Fruit fly (Drosophila melanogaster) whole organism, embryonic: ENCODE measurements around the gene CG14795.
A peak's percentile ranks its signal among the peaks of the same experiment; 100 is the strongest.

ENCODE experiments used
- C15 ChIP-seq: fragments of 200-800 bp; sonication (Bioruptor generic); IDR thresholded peaks from 3 replicates; pipeline ENCODE4 v1.3.6; 2022; ENCODE audit warnings: missing biosample characterization, missing genetic modification characterization
- CG11247 ChIP-seq: fragments of 200-800 bp; sonication (Bioruptor generic); IDR thresholded peaks from 2 replicates; pipeline ENCODE4 v1.3.6; 2022; ENCODE audit warnings: missing biosample characterization, missing genetic modification characterization
- CG12391 ChIP-seq: fragments of 200-800 bp; sonication (Bioruptor generic); optimal IDR thresholded peaks from 3 replicates; lab custom pipeline; 2018; ENCODE audit warnings: missing biosample characterization, mild to moderate bottlenecking, missing genetic modification characterization, moderate library complexity
- CG15696 ChIP-seq: fragments of 200-800 bp; sonication (Bioruptor generic); optimal IDR thresholded peaks from 2 replicates; lab custom pipeline; 2019; ENCODE audit warnings: missing biosample characterization, mild to moderate bottlenecking, missing genetic modification characterization, moderate library complexity
- CG16779 ChIP-seq: fragments of 200-800 bp; sonication (Bioruptor generic); IDR thresholded peaks from 2 replicates; pipeline ENCODE4 v1.3.6; 2022; ENCODE audit warnings: missing biosample characterization, missing genetic modification characterization
- CG17328 ChIP-seq: fragments of 200-800 bp; sonication (Bioruptor generic); IDR thresholded peaks from 2 replicates; pipeline ENCODE4 v1.3.6; 2022; ENCODE audit warnings: missing biosample characterization, missing genetic modification characterization
- CG17568 ChIP-seq: fragments of 200-800 bp; sonication (Bioruptor generic); optimal IDR thresholded peaks from 2 replicates; lab custom pipeline; 2018; ENCODE audit warnings: missing biosample characterization, mild to moderate bottlenecking, missing genetic modification characterization, moderate library complexity
- CG31388 ChIP-seq: fragments of 200-800 bp; sonication (Bioruptor generic); optimal IDR thresholded peaks from 2 replicates; lab custom pipeline; 2016; ENCODE audit warnings: missing biosample characterization, missing genetic modification characterization
- CG34422 ChIP-seq: fragments of 200-800 bp; sonication (Bioruptor generic); IDR thresholded peaks from 3 replicates; pipeline ENCODE4 v1.3.6; 2022; ENCODE audit warnings: missing biosample characterization, missing genetic modification characterization
- CG42726 ChIP-seq: fragments of 200-800 bp; sonication (Bioruptor generic); IDR thresholded peaks from 2 replicates; pipeline ENCODE4 v1.3.6; 2022; ENCODE audit warnings: missing biosample characterization, missing genetic modification characterization; ENCODE audit not compliant: partially characterized antibody
- CG4282 ChIP-seq: fragments of 200-800 bp; sonication (Bioruptor generic); optimal IDR thresholded peaks from 2 replicates; lab custom pipeline; 2016; ENCODE audit warnings: missing biosample characterization, missing genetic modification characterization
- CG6791 ChIP-seq: fragments of 200-800 bp; sonication (Bioruptor generic); IDR thresholded peaks from 3 replicates; pipeline ENCODE4 v1.3.6; 2022; ENCODE audit warnings: missing biosample characterization, missing genetic modification characterization; ENCODE audit not compliant: partially characterized antibody
- CG7928 ChIP-seq: fragments of 200-800 bp; sonication (Bioruptor generic); optimal IDR thresholded peaks from 2 replicates; lab custom pipeline; 2017; ENCODE audit warnings: missing biosample characterization, mild to moderate bottlenecking, missing genetic modification characterization
- CG8290 ChIP-seq, 3 experiments: fragments of 200-800 bp; sonication (Bioruptor generic); optimal IDR thresholded peaks; 2 replicates each; lab custom pipeline; 2016 to 2019; ENCODE audit warnings: missing biosample characterization in 3 of 3, missing genetic modification characterization in 3 of 3, mild to moderate bottlenecking in 2 of 3, moderate library complexity in 1 of 3
- CG8944 ChIP-seq: fragments of 200-800 bp; sonication (Bioruptor generic); optimal IDR thresholded peaks from 3 replicates; lab custom pipeline; 2016; ENCODE audit warnings: missing biosample characterization, missing genetic modification characterization
- CG9817 ChIP-seq: fragments of 200-800 bp; sonication (Bioruptor generic); optimal IDR thresholded peaks from 2 replicates; lab custom pipeline; 2018; ENCODE audit warnings: missing biosample characterization, mild to moderate bottlenecking, missing genetic modification characterization, moderate library complexity
- CoRest ChIP-seq: fragments of 200-800 bp; sonication (Bioruptor generic); optimal IDR thresholded peaks from 3 replicates; lab custom pipeline; 2018; ENCODE audit warnings: missing biosample characterization, mild to moderate bottlenecking, missing genetic modification characterization, moderate library complexity
- D19B ChIP-seq: fragments of 200-800 bp; sonication (Bioruptor generic); optimal IDR thresholded peaks from 2 replicates; lab custom pipeline; 2017; ENCODE audit warnings: missing biosample characterization, mild to moderate bottlenecking, missing genetic modification characterization
- Dfd ChIP-seq, 2 experiments: fragments of >200 bp; optimal IDR thresholded peaks; 2 replicates each; lab custom pipeline; 2017; ENCODE audit warnings: missing biosample characterization in 2 of 2, missing genetic modification characterization in 2 of 2
- Dip3 ChIP-seq: fragments of 200-800 bp; sonication (Bioruptor generic); optimal IDR thresholded peaks from 3 replicates; lab custom pipeline; 2016; ENCODE audit warnings: missing biosample characterization, missing genetic modification characterization
- E2f1 ChIP-seq: fragments of 200-800 bp; sonication (Bioruptor generic); IDR thresholded peaks from 2 replicates; pipeline ENCODE4 v1.3.6; 2022; ENCODE audit warnings: missing biosample characterization, missing genetic modification characterization
- MBD-R2 ChIP-seq: fragments of 200-800 bp; sonication (Bioruptor generic); IDR thresholded peaks from 2 replicates; pipeline ENCODE4 v1.3.6; 2022; ENCODE audit warnings: missing biosample characterization, missing genetic modification characterization
- Nf-YA ChIP-seq: fragments of 200-800 bp; sonication (Bioruptor generic); IDR thresholded peaks from 2 replicates; pipeline ENCODE4 v1.3.6; 2022; ENCODE audit warnings: missing biosample characterization, missing genetic modification characterization
- Optix ChIP-seq: fragments of 200-800 bp; sonication (Bioruptor generic); IDR thresholded peaks from 3 replicates; pipeline ENCODE4 v1.3.6; 2022; ENCODE audit warnings: missing biosample characterization, missing genetic modification characterization
- Rx ChIP-seq: fragments of 200-800 bp; sonication (Bioruptor generic); IDR thresholded peaks from 2 replicates; pipeline ENCODE4 v1.3.6; 2022; ENCODE audit warnings: missing biosample characterization, missing genetic modification characterization
- ab ChIP-seq: fragments of 200-800 bp; sonication (Bioruptor generic); optimal IDR thresholded peaks from 2 replicates; lab custom pipeline; 2016; ENCODE audit warnings: missing biosample characterization, missing genetic modification characterization
- al ChIP-seq: fragments of 200-800 bp; sonication (Bioruptor generic); IDR thresholded peaks from 2 replicates; pipeline ENCODE4 v1.3.6; 2022; ENCODE audit warnings: missing biosample characterization, missing genetic modification characterization
- aop ChIP-seq: fragments of 200-800 bp; sonication (Bioruptor generic); IDR thresholded peaks from 2 replicates; pipeline ENCODE4 v1.3.6; 2022; ENCODE audit warnings: missing biosample characterization, missing genetic modification characterization
- ase ChIP-seq: fragments of 200-800 bp; sonication (Bioruptor generic); IDR thresholded peaks from 3 replicates; pipeline ENCODE4 v1.3.6; 2022; ENCODE audit warnings: missing biosample characterization, missing genetic modification characterization
- btn ChIP-seq: fragments of 200-800 bp; sonication (Bioruptor generic); optimal IDR thresholded peaks from 2 replicates; lab custom pipeline; 2016; ENCODE audit warnings: missing biosample characterization, missing genetic modification characterization
- ci ChIP-seq: fragments of 200-800 bp; sonication (Bioruptor generic); IDR thresholded peaks from 3 replicates; pipeline ENCODE4 v1.3.6; 2022; ENCODE audit warnings: missing biosample characterization, missing genetic modification characterization
- corto ChIP-seq: fragments of 200-800 bp; sonication (Bioruptor generic); optimal IDR thresholded peaks from 2 replicates; lab custom pipeline; 2016; ENCODE audit warnings: missing biosample characterization, mild to moderate bottlenecking, missing genetic modification characterization, moderate library complexity
- crol ChIP-seq: fragments of 200-800 bp; sonication (Bioruptor generic); IDR thresholded peaks from 2 replicates; pipeline ENCODE4 v1.3.6; 2022; ENCODE audit warnings: missing biosample characterization, missing genetic modification characterization
- disco-r ChIP-seq: fragments of 200-800 bp; sonication (Bioruptor generic); optimal IDR thresholded peaks from 2 replicates; lab custom pipeline; 2016; ENCODE audit warnings: missing biosample characterization, missing genetic modification characterization
- dmrt99B ChIP-seq: fragments of 200-800 bp; sonication (Bioruptor generic); optimal IDR thresholded peaks from 2 replicates; lab custom pipeline; 2018; ENCODE audit warnings: missing biosample characterization, mild to moderate bottlenecking, missing genetic modification characterization, moderate library complexity
- klu ChIP-seq: fragments of 200-800 bp; sonication (Bioruptor generic); IDR thresholded peaks from 2 replicates; pipeline ENCODE4 v1.3.6; 2022; ENCODE audit warnings: missing biosample characterization, missing genetic modification characterization
- mirr ChIP-seq: fragments of 200-800 bp; sonication (Bioruptor generic); optimal IDR thresholded peaks from 3 replicates; lab custom pipeline; 2018; ENCODE audit warnings: missing biosample characterization, mild to moderate bottlenecking, missing genetic modification characterization
- nerfin-1 ChIP-seq: fragments of 200-800 bp; sonication (Bioruptor generic); optimal IDR thresholded peaks from 3 replicates; lab custom pipeline; 2019; ENCODE audit warnings: missing biosample characterization, mild to moderate bottlenecking, missing genetic modification characterization, moderate library complexity
- nom ChIP-seq: fragments of 200-800 bp; sonication (Bioruptor generic); optimal IDR thresholded peaks from 2 replicates; lab custom pipeline; 2017; ENCODE audit warnings: missing biosample characterization, missing genetic modification characterization, mild to moderate bottlenecking, moderate library complexity, missing genetic modification reagents
- pho ChIP-seq: fragments of 200-800 bp; sonication (Bioruptor generic); optimal IDR thresholded peaks from 2 replicates; lab custom pipeline; 2016; ENCODE audit warnings: missing biosample characterization, missing genetic modification characterization
- rib ChIP-seq: fragments of 200-800 bp; sonication (Bioruptor generic); IDR thresholded peaks from 2 replicates; pipeline ENCODE4 v1.3.6; 2022; ENCODE audit warnings: missing biosample characterization, missing genetic modification characterization
- ro ChIP-seq: fragments of 200-800 bp; sonication (Bioruptor generic); IDR thresholded peaks from 2 replicates; pipeline ENCODE4 v1.3.6; 2022; ENCODE audit warnings: missing biosample characterization, missing genetic modification characterization
- sc ChIP-seq, 3 experiments: fragments of >200 bp in 2 of 3; fragments of 200-800 bp in 1 of 3; sonication (Bioruptor generic) in 1 of 3; optimal IDR thresholded peaks; 2 replicates in 2 of 3; 3 replicates in 1 of 3; lab custom pipeline; 2017; ENCODE audit warnings: mild to moderate bottlenecking in 1 of 3, missing biosample characterization in 1 of 3, missing genetic modification characterization in 1 of 3, missing genetic modification reagents in 1 of 3
- sna ChIP-seq: fragments of 200-800 bp; sonication (Bioruptor generic); IDR thresholded peaks from 2 replicates; pipeline ENCODE4 v1.3.6; 2022; ENCODE audit warnings: missing biosample characterization, missing genetic modification characterization; ENCODE audit not compliant: partially characterized antibody
- stwl ChIP-seq: fragments of 200-800 bp; sonication (Bioruptor generic); optimal IDR thresholded peaks from 3 replicates; lab custom pipeline; 2018; ENCODE audit warnings: missing biosample characterization, mild to moderate bottlenecking, missing genetic modification characterization, moderate library complexity
- tgo ChIP-seq: fragments of 200-800 bp; sonication (Bioruptor generic); IDR thresholded peaks from 3 replicates; pipeline ENCODE4 v1.3.6; 2022; ENCODE audit warnings: missing biosample characterization, missing genetic modification characterization
- zfh1 ChIP-seq: fragments of 200-800 bp; sonication (Bioruptor generic); IDR thresholded peaks from 3 replicates; pipeline ENCODE4 v1.3.6; 2022; ENCODE audit warnings: missing biosample characterization, missing genetic modification characterization
- zfh2 ChIP-seq: fragments of 200-800 bp; sonication (Bioruptor generic); optimal IDR thresholded peaks from 2 replicates; lab custom pipeline; 2016; ENCODE audit warnings: missing biosample characterization, missing genetic modification characterization

CG14795 gene

DNA sequence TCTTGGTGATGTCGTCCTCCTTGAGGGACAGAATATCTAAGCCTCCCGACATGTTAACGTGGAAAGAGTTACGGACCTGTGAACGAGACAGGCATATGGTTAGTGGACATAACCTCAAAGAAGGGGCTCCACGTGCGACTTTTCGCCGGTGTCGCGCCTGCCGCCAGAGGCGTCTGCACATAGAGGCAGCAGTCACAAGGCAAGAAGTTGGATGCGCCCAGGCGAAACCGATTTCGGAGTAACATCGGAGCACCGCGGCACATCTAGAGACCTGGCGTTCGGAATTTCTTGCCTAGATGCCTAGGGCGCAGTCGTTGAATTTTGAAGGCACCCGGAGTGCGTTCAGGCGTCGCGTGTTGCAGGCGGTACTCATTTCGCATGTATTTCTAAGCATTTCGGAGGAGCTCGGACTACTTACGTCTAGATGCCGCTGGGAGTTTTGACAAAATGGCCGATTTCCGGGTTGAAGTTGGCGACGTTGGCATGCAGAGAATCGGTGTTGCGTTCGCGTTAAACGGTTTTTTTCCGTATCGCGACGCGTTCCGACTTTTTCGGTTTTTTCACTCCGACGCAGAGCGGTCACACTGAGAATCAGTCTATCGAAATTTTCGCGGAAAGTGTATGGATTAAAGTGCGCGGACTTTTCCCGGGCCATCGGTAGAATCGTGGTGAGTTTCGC lies 29.6 kb downstream of the CG14795 start, which contains the start of the genes sta and inc (continued):
- TF ChIP-seq CG17328 (GFP tag; lab: Robert Waterston, UW) (peak; percentile 51; the same call in 1 of the 2 replicates), nerfin-1 (tag; lab: Kevin White, UChicago) (peak; percentile 85), ase (GFP tag; lab: Robert Waterston, UW) (no peak), MBD-R2 (GFP tag; lab: Robert Waterston, UW) (peak; percentile 61), disco-r (no peak), zfh2 (GFP tag; lab: Kevin White, UChicago) (peak; percentile 42), CoRest (tag; lab: Kevin White, UChicago) (peak; percentile 44), CG16779 (GFP tag; lab: Robert Waterston, UW) (peak; percentile 32; the same call in 1 of the 2 replicates), dmrt99B (tag; lab: Kevin White, UChicago) (peak; percentile 49), CG31388 (peak; percentile 2), Dip3 (GFP tag; lab: Kevin White, UChicago) (peak; percentile 8), zfh1 (GFP tag; lab: Robert Waterston, UW) (peak; percentile 70; the same call in 2 of the 3 replicates), pho (peak; percentile 42), sna (GFP tag; lab: Robert Waterston, UW) (peak; percentile 44), ci (GFP tag; lab: Robert Waterston, UW) (peak; percentile 89), rib (GFP tag; lab: Robert Waterston, UW) (peak; percentile 79; the same call in 1 of the 2 replicates), E2f1 (GFP tag; lab: Robert Waterston, UW) (peak; percentile 42; the same call in 1 of the 2 replicates), Rx (peak; percentile 51), Optix (0 out of 3 replicates have a peak, but pooled peaks have one; percentile 41), CG34422 (peak; percentile 80; the same call in 2 of the 3 replicates), C15 (0 out of 3 replicates have a peak, but pooled peaks have one; percentile 14), klu (GFP tag; lab: Robert Waterston, UW) (no peak), aop (GFP tag; lab: Robert Waterston, UW) (no peak), CG17568 (no peak), CG4282 (GFP tag; lab: Kevin White, UChicago) (no peak), Nf-YA (GFP tag; lab: Robert Waterston, UW) (peak; percentile 50; the same call in 1 of the 2 replicates), corto (GFP tag; lab: Kevin White, UChicago) (no peak), D19B (GFP tag; lab: Kevin White, UChicago) (peak; percentile 54), al (GFP tag; lab: Robert Waterston, UW) (no peak), mirr (GFP tag; lab: Kevin White, UChicago) (peak; percentile 81), nom (peak; percentile 89), CG8944 (peak; percentile 15), stwl (tag; lab: Kevin White, UChicago) (peak; percentile 62), CG11247 (peak; percentile 43), btn (GFP tag; lab: Kevin White, UChicago) (peak; percentile 38), CG15696 (tag; lab: Kevin White, UChicago) (no peak), crol (GFP tag; lab: Robert Waterston, UW) (no peak), CG6791 (GFP tag; lab: Robert Waterston, UW) (peak; percentile 61; the same call in 2 of the 3 replicates), sc (optimal IDR thresholded peaks at IDR 0.05; lab: Kevin White, UChicago) (no peak), sc (GFP tag; optimal IDR thresholded peaks at IDR 0.05; lab: Kevin White, UChicago) (peak; percentile 31), CG12391 (tag; lab: Kevin White, UChicago) (peak; percentile 58), ab (no peak), tgo (GFP tag; lab: Robert Waterston, UW) (no peak; the same call in 2 of the 3 replicates), ro (GFP tag; lab: Robert Waterston, UW) (no peak), Dfd (GFP tag; optimal IDR thresholded peaks at IDR 0.05; lab: Kevin White, UChicago) (no peak), CG42726 (GFP tag; lab: Robert Waterston, UW) (peak; percentile 74), CG7928 (peak; percentile 15), CG9817 (tag; lab: Kevin White, UChicago) (peak; percentile 52), CG8290 (GFP tag; optimal IDR thresholded peaks at IDR 0.05; lab: Kevin White, UChicago) (peak; percentile 34), CG8290 (tag; optimal IDR thresholded peaks at IDR 0.05; lab: Kevin White, UChicago) (peak in 1 of 2 experiments; percentile 91)
